Fruit fly (Drosophila melanogaster) whole organism, embryonic: Measurements from ENCODE around the gene RpL13.

Experiments used
- Ada2b ChIP-seq: fragments of 200-800 bp; sonication (Bioruptor generic); IDR thresholded peaks from 2 replicates; pipeline ENCODE4 v1.3.6; 2022; ENCODE audit warnings: missing biosample characterization, missing genetic modification characterization
- Antp ChIP-seq: fragments of 200-800 bp; sonication (Bioruptor generic); optimal IDR thresholded peaks from 3 replicates; lab custom pipeline; 2016; ENCODE audit warnings: missing biosample characterization, missing genetic modification characterization
- CG10654 ChIP-seq: fragments of 200-800 bp; sonication (Bioruptor generic); optimal IDR thresholded peaks from 2 replicates; lab custom pipeline; 2016; ENCODE audit warnings: missing biosample characterization, missing genetic modification characterization
- CG10979 ChIP-seq: fragments of 200-800 bp; sonication (Bioruptor generic); optimal IDR thresholded peaks from 2 replicates; lab custom pipeline; 2018; ENCODE audit warnings: missing biosample characterization, mild to moderate bottlenecking, missing genetic modification characterization, moderate library complexity
- CG11085 ChIP-seq: fragments of 200-800 bp; sonication (Bioruptor generic); IDR thresholded peaks from 2 replicates; pipeline ENCODE4 v1.3.6; 2022; ENCODE audit warnings: missing biosample characterization, missing genetic modification characterization
- CG11696 ChIP-seq: fragments of 200-800 bp; sonication (Bioruptor generic); IDR thresholded peaks from 2 replicates; pipeline ENCODE4 v1.3.6; 2022; ENCODE audit warnings: missing biosample characterization, missing genetic modification characterization
- CG14667 ChIP-seq: fragments of 200-800 bp; sonication (Bioruptor generic); IDR thresholded peaks from 2 replicates; pipeline ENCODE4 v1.3.6; 2022; ENCODE audit warnings: missing biosample characterization, missing genetic modification characterization
- CG15479 ChIP-seq: fragments of 200-800 bp; sonication (Bioruptor generic); optimal IDR thresholded peaks from 3 replicates; lab custom pipeline; 2019; ENCODE audit warnings: missing biosample characterization, mild to moderate bottlenecking, missing genetic modification characterization, moderate library complexity
- CG15514 ChIP-seq: fragments of 200-800 bp; sonication (Bioruptor generic); optimal IDR thresholded peaks from 3 replicates; lab custom pipeline; 2017; ENCODE audit warnings: missing biosample characterization, missing genetic modification characterization, mild to moderate bottlenecking, moderate library complexity, missing genetic modification reagents
- CG1603 ChIP-seq: fragments of 200-800 bp; sonication (Bioruptor generic); optimal IDR thresholded peaks from 2 replicates; lab custom pipeline; 2019; ENCODE audit warnings: missing biosample characterization, mild to moderate bottlenecking, missing genetic modification characterization, moderate library complexity
- CG16813 ChIP-seq: fragments of 200-800 bp; sonication (Bioruptor generic); IDR thresholded peaks from 3 replicates; pipeline ENCODE4 v1.3.6; 2022; ENCODE audit warnings: missing biosample characterization, missing genetic modification characterization; ENCODE audit not compliant: partially characterized antibody
- CG17568 ChIP-seq: fragments of 200-800 bp; sonication (Bioruptor generic); optimal IDR thresholded peaks from 2 replicates; lab custom pipeline; 2018; ENCODE audit warnings: missing biosample characterization, mild to moderate bottlenecking, missing genetic modification characterization, moderate library complexity
- CG2875 ChIP-seq: fragments of 200-800 bp; sonication (Bioruptor generic); optimal IDR thresholded peaks from 2 replicates; lab custom pipeline; 2017; ENCODE audit warnings: missing biosample characterization, mild to moderate bottlenecking, missing genetic modification characterization, missing genetic modification reagents
- CG31441 ChIP-seq: fragments of 200-800 bp; sonication (Bioruptor generic); IDR thresholded peaks from 2 replicates; pipeline ENCODE4 v1.3.6; 2022; ENCODE audit warnings: missing biosample characterization, missing genetic modification characterization
- CG32767 ChIP-seq: fragments of 200-800 bp; sonication (Bioruptor generic); IDR thresholded peaks from 2 replicates; pipeline ENCODE4 v1.3.6; 2022; ENCODE audit warnings: missing biosample characterization, missing genetic modification characterization
- CG34422 ChIP-seq: fragments of 200-800 bp; sonication (Bioruptor generic); IDR thresholded peaks from 3 replicates; pipeline ENCODE4 v1.3.6; 2022; ENCODE audit warnings: missing biosample characterization, missing genetic modification characterization
- CG4820 ChIP-seq: fragments of 200-800 bp; sonication (Bioruptor generic); optimal IDR thresholded peaks from 3 replicates; lab custom pipeline; 2016; ENCODE audit warnings: missing biosample characterization, missing genetic modification characterization
- CG5953 ChIP-seq: fragments of 200-800 bp; sonication (Bioruptor generic); IDR thresholded peaks from 2 replicates; pipeline ENCODE4 v1.3.6; 2022; ENCODE audit warnings: missing biosample characterization, missing genetic modification characterization
- CG6254 ChIP-seq: fragments of 200-800 bp; sonication (Bioruptor generic); optimal IDR thresholded peaks from 3 replicates; lab custom pipeline; 2017; ENCODE audit warnings: mild to moderate bottlenecking, missing biosample characterization, missing genetic modification reagents, missing genetic modification characterization
- CG7556 ChIP-seq: fragments of 200-800 bp; sonication (Bioruptor generic); optimal IDR thresholded peaks from 2 replicates; lab custom pipeline; 2017; ENCODE audit warnings: missing biosample characterization, mild to moderate bottlenecking, missing genetic modification characterization
- Dref ChIP-seq: fragments of 200-800 bp; sonication (Bioruptor generic); IDR thresholded peaks from 2 replicates; pipeline ENCODE4 v1.3.6; 2022; ENCODE audit warnings: missing biosample characterization, missing genetic modification characterization
- Fer2 ChIP-seq: fragments of 200-800 bp; sonication (Bioruptor generic); optimal IDR thresholded peaks from 2 replicates; lab custom pipeline; 2018; ENCODE audit warnings: missing biosample characterization, mild to moderate bottlenecking, missing genetic modification characterization, moderate library complexity
- HmgD ChIP-seq: fragments of 200-800 bp; sonication (Bioruptor generic); optimal IDR thresholded peaks from 3 replicates; lab custom pipeline; 2016; ENCODE audit warnings: missing biosample characterization, missing genetic modification characterization
- Lim3 ChIP-seq: fragments of 200-800 bp; sonication (Bioruptor generic); IDR thresholded peaks from 2 replicates; pipeline ENCODE4 v1.3.6; 2022; ENCODE audit warnings: missing biosample characterization, missing genetic modification characterization
- MBD-R2 ChIP-seq: fragments of 200-800 bp; sonication (Bioruptor generic); IDR thresholded peaks from 2 replicates; pipeline ENCODE4 v1.3.6; 2022; ENCODE audit warnings: missing biosample characterization, missing genetic modification characterization
- Mad ChIP-seq: fragments of 200-800 bp; sonication (Bioruptor generic); optimal IDR thresholded peaks from 2 replicates; lab custom pipeline; 2016; ENCODE audit warnings: missing biosample characterization, missing genetic modification characterization
- NC2β ChIP-seq: fragments of 200-800 bp; sonication (Bioruptor generic); optimal IDR thresholded peaks from 2 replicates; lab custom pipeline; 2016; ENCODE audit warnings: missing biosample characterization, missing genetic modification characterization
- NK7.1 ChIP-seq: fragments of 200-800 bp; sonication (Bioruptor generic); optimal IDR thresholded peaks from 3 replicates; lab custom pipeline; 2016; ENCODE audit warnings: missing biosample characterization, missing genetic modification characterization
- Poxn ChIP-seq: fragments of 200-800 bp; sonication (Bioruptor generic); IDR thresholded peaks from 2 replicates; pipeline ENCODE4 v1.3.6; 2022; ENCODE audit warnings: missing biosample characterization, missing genetic modification characterization
- Ravus ChIP-seq: fragments of 200-800 bp; sonication (Bioruptor generic); IDR thresholded peaks from 2 replicates; pipeline ENCODE4 v1.3.6; 2022; ENCODE audit warnings: missing biosample characterization, missing genetic modification characterization
- Rfx ChIP-seq: fragments of 200-800 bp; sonication (Bioruptor generic); IDR thresholded peaks from 2 replicates; pipeline ENCODE4 v1.3.6; 2022; ENCODE audit warnings: missing biosample characterization, missing genetic modification characterization
- amos ChIP-seq: fragments of 200-800 bp; sonication (Bioruptor generic); IDR thresholded peaks from 2 replicates; pipeline ENCODE4 v1.3.6; 2022; ENCODE audit warnings: missing biosample characterization, missing genetic modification characterization; ENCODE audit not compliant: partially characterized antibody
- ase ChIP-seq: fragments of 200-800 bp; sonication (Bioruptor generic); IDR thresholded peaks from 3 replicates; pipeline ENCODE4 v1.3.6; 2022; ENCODE audit warnings: missing biosample characterization, missing genetic modification characterization
- chm ChIP-seq: fragments of 200-800 bp; sonication (Bioruptor generic); IDR thresholded peaks from 2 replicates; pipeline ENCODE4 v1.3.6; 2022; ENCODE audit warnings: missing biosample characterization, missing genetic modification characterization
- en ChIP-seq: fragments of 200-800 bp; sonication (Bioruptor generic); optimal IDR thresholded peaks from 2 replicates; lab custom pipeline; 2016; ENCODE audit warnings: missing biosample characterization, missing genetic modification characterization
- fd3F ChIP-seq: fragments of 200-800 bp; sonication (Bioruptor generic); optimal IDR thresholded peaks from 2 replicates; lab custom pipeline; 2018; ENCODE audit warnings: missing biosample characterization, mild to moderate bottlenecking, missing genetic modification characterization, moderate library complexity
- fu2 ChIP-seq: fragments of 200-800 bp; sonication (Bioruptor generic); optimal IDR thresholded peaks from 2 replicates; lab custom pipeline; 2016; ENCODE audit warnings: missing biosample characterization, missing genetic modification characterization
- gt ChIP-seq: fragments of 200-800 bp; sonication (Bioruptor generic); IDR thresholded peaks from 2 replicates; pipeline ENCODE4 v1.3.6; 2022; ENCODE audit warnings: missing biosample characterization, missing genetic modification characterization
- inv ChIP-seq: fragments of 200-800 bp; sonication (Bioruptor generic); IDR thresholded peaks from 2 replicates; pipeline ENCODE4 v1.3.6; 2022; ENCODE audit warnings: missing biosample characterization, missing genetic modification characterization; ENCODE audit not compliant: partially characterized antibody
- pb ChIP-seq: fragments of 200-800 bp; sonication (Bioruptor generic); optimal IDR thresholded peaks from 3 replicates; lab custom pipeline; 2016; ENCODE audit warnings: missing biosample characterization, missing genetic modification characterization
- pnt ChIP-seq: fragments of 200-800 bp; sonication (Bioruptor generic); optimal IDR thresholded peaks from 3 replicates; lab custom pipeline; 2016; ENCODE audit warnings: missing biosample characterization, missing genetic modification characterization
- sima ChIP-seq: fragments of 200-800 bp; sonication (Bioruptor generic); optimal IDR thresholded peaks from 2 replicates; lab custom pipeline; 2016; ENCODE audit warnings: missing biosample characterization, missing genetic modification characterization
- ssp ChIP-seq: fragments of 200-800 bp; sonication (Bioruptor generic); IDR thresholded peaks from 2 replicates; pipeline ENCODE4 v1.3.6; 2022; ENCODE audit warnings: missing biosample characterization, missing genetic modification characterization
- stc ChIP-seq: fragments of 200-800 bp; sonication (Bioruptor generic); IDR thresholded peaks from 2 replicates; pipeline ENCODE4 v1.3.6; 2022; ENCODE audit warnings: missing biosample characterization, missing genetic modification characterization
- stwl ChIP-seq: fragments of 200-800 bp; sonication (Bioruptor generic); optimal IDR thresholded peaks from 3 replicates; lab custom pipeline; 2018; ENCODE audit warnings: missing biosample characterization, mild to moderate bottlenecking, missing genetic modification characterization, moderate library complexity
- tgo ChIP-seq: fragments of 200-800 bp; sonication (Bioruptor generic); IDR thresholded peaks from 3 replicates; pipeline ENCODE4 v1.3.6; 2022; ENCODE audit warnings: missing biosample characterization, missing genetic modification characterization
- vnd ChIP-seq: fragments of 200-800 bp; sonication (Bioruptor generic); IDR thresholded peaks from 3 replicates; pipeline ENCODE4 v1.3.6; 2022; ENCODE audit warnings: missing biosample characterization, missing genetic modification characterization; ENCODE audit not compliant: partially characterized antibody
- wdn ChIP-seq: fragments of 200-800 bp; sonication (Bioruptor generic); IDR thresholded peaks from 2 replicates; pipeline ENCODE4 v1.3.6; 2022; ENCODE audit warnings: missing biosample characterization, missing genetic modification characterization
- wek ChIP-seq: fragments of 200-800 bp; sonication (Bioruptor generic); optimal IDR thresholded peaks from 3 replicates; lab custom pipeline; 2018; ENCODE audit warnings: missing biosample characterization, mild to moderate bottlenecking, missing genetic modification characterization, moderate library complexity

The RpL13 gene

DNA sequence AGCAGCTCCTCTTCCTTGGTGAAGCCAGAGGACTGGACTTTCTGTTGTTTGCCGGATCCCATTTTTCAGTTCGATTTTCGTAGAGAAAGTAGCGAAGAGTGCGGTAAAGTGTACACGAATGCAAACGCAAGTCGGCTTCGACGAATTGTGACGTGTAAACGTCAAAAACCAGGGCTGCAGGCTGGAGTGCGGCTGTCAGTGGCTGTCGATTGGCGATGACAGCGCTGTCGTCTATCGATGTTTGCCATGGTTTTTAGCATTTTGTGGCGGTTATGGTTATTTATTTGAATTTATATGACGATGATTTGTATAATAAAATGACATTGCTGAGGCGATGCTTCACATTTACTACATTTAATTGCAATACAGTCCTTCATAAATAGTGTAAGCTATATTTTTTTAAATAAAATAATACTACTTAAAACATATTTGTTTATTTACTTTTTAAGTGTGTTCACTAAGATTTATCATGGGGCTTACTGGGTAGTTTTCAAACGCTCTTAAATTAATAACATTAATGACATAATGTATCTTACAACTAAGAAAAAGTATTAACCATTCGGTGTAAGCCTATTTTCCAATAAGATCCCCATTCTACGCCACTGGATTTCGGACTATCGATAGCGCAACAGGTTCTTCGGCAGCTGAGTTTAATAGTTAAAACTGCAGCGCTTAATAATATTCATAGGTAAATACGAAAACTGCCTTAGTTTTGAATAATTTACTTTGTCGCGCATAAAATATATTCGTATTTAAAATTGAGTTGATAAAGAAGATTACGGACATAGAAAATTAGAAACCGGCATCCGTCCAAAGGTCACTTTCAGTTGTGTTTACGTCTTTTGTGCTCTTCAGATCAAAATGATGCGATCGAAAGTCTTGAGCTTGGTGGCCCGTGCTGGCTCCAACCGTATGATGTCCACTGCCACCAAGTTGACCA, 48.8 kb upstream of the RpL13 start, which contains the start of the genes CG5885 and CG4598 (continued):
- TF ChIP-seq CG15479 (GFP tag; lab: Kevin White, UChicago) (no peak), gt (GFP tag; lab: Robert Waterston, UW) (no peak), ssp (GFP tag; lab: Robert Waterston, UW) (peak; percentile 39; the same call in 1 of the 2 replicates), CG32767 (GFP tag; lab: Robert Waterston, UW) (peak; percentile 34; the same call in 1 of the 2 replicates), Ravus (GFP tag; lab: Robert Waterston, UW) (peak; percentile 31), NC2β (GFP tag; lab: Kevin White, UChicago) (peak; percentile 44), CG15514 (peak; percentile 64), CG10979 (tag; lab: Kevin White, UChicago) (peak; percentile 58), HmgD (GFP tag; lab: Kevin White, UChicago) (no peak), CG14667 (GFP tag; lab: Robert Waterston, UW) (peak; percentile 27; the same call in 1 of the 2 replicates), tgo (peak; percentile 44; the same call in 2 of the 3 replicates), Ada2b (peak; percentile 85), CG16813 (GFP tag; lab: Robert Waterston, UW) (peak; percentile 83), Lim3 (no peak), CG5953 (GFP tag; lab: Robert Waterston, UW) (no peak), Dref (GFP tag; lab: Robert Waterston, UW) (peak; percentile 94), CG2875 (GFP tag; lab: Kevin White, UChicago) (no peak), vnd (GFP tag; lab: Robert Waterston, UW) (peak; percentile 72), sima (GFP tag; lab: Kevin White, UChicago) (no peak), en (GFP tag; lab: Kevin White, UChicago) (no peak), CG11696 (0 out of 2 replicates have a peak, but pooled peaks have one; percentile 28), pnt (GFP tag; lab: Kevin White, UChicago) (peak; percentile 55), CG31441 (GFP tag; lab: Robert Waterston, UW) (peak; percentile 64), Mad (GFP tag; lab: Kevin White, UChicago) (peak; percentile 6), Rfx (GFP tag; lab: Robert Waterston, UW) (peak; percentile 80), wdn (GFP tag; lab: Robert Waterston, UW) (no peak), Antp (GFP tag; lab: Kevin White, UChicago) (peak; percentile 59), CG6254 (no peak), amos (GFP tag; lab: Robert Waterston, UW) (peak; percentile 85), CG10654 (GFP tag; lab: Kevin White, UChicago) (peak; percentile 39), CG17568 (no peak), fd3F (peak; percentile 66), inv (GFP tag; lab: Robert Waterston, UW) (peak; percentile 58), pb (GFP tag; lab: Kevin White, UChicago) (no peak), stwl (tag; lab: Kevin White, UChicago) (peak; percentile 71), stc (GFP tag; lab: Robert Waterston, UW) (peak; percentile 51), CG34422 (GFP tag; lab: Robert Waterston, UW) (peak; percentile 63; the same call in 2 of the 3 replicates), CG7556 (peak; percentile 71), fu2 (no peak), NK7.1 (GFP tag; lab: Kevin White, UChicago) (no peak), CG1603 (tag; lab: Kevin White, UChicago) (peak; percentile 78), Fer2 (tag; lab: Kevin White, UChicago) (peak; percentile 57), chm (peak; percentile 61), CG4820 (peak; percentile 84), CG11085 (GFP tag; lab: Robert Waterston, UW) (no peak), MBD-R2 (GFP tag; lab: Robert Waterston, UW) (peak; percentile 66), Poxn (GFP tag; lab: Robert Waterston, UW) (no peak), wek (GFP tag; lab: Kevin White, UChicago) (no peak), ase (GFP tag; lab: Robert Waterston, UW) (peak; percentile 44; the same call in 1 of the 3 replicates)
